Fruit fly (Drosophila melanogaster) whole organism, embryonic: ENCODE results near the gene h-cup.

Experiments
- CG10366 ChIP-seq: fragments of 200-800 bp; sonication (Bioruptor generic); IDR thresholded peaks from 2 replicates; pipeline ENCODE4 v1.3.6; 2022; ENCODE audit warnings: missing biosample characterization, missing genetic modification characterization
- CG10979 ChIP-seq: fragments of 200-800 bp; sonication (Bioruptor generic); optimal IDR thresholded peaks from 2 replicates; lab custom pipeline; 2018; ENCODE audit warnings: missing biosample characterization, mild to moderate bottlenecking, missing genetic modification characterization, moderate library complexity
- CG12942 ChIP-seq: fragments of 200-800 bp; sonication (Bioruptor generic); optimal IDR thresholded peaks from 3 replicates; lab custom pipeline; 2016; ENCODE audit warnings: missing biosample characterization, missing genetic modification characterization
- CG14050 ChIP-seq: fragments of 200-800 bp; sonication (Bioruptor generic); IDR thresholded peaks from 3 replicates; pipeline ENCODE4 v1.3.6; 2022; ENCODE audit warnings: missing biosample characterization, missing genetic modification characterization
- CG17802 ChIP-seq: fragments of 200-800 bp; sonication (Bioruptor generic); optimal IDR thresholded peaks from 2 replicates; lab custom pipeline; 2018; ENCODE audit warnings: missing biosample characterization, mild to moderate bottlenecking, missing genetic modification characterization, moderate library complexity
- CG1832 ChIP-seq: fragments of 200-800 bp; sonication (Bioruptor generic); optimal IDR thresholded peaks from 2 replicates; lab custom pipeline; 2017; ENCODE audit warnings: missing biosample characterization, mild to moderate bottlenecking, missing genetic modification characterization, inconsistent platforms
- CG18599 ChIP-seq: fragments of 200-800 bp; sonication (Bioruptor generic); optimal IDR thresholded peaks from 3 replicates; lab custom pipeline; 2017; ENCODE audit warnings: missing biosample characterization, missing genetic modification characterization, mild to moderate bottlenecking, moderate library complexity, missing genetic modification reagents
- CG31224 ChIP-seq: fragments of 200-800 bp; sonication (Bioruptor generic); IDR thresholded peaks from 2 replicates; pipeline ENCODE4 v1.3.6; 2022; ENCODE audit warnings: missing biosample characterization, missing genetic modification characterization
- CG31441 ChIP-seq: fragments of 200-800 bp; sonication (Bioruptor generic); IDR thresholded peaks from 2 replicates; pipeline ENCODE4 v1.3.6; 2022; ENCODE audit warnings: missing biosample characterization, missing genetic modification characterization
- CG3163 ChIP-seq: fragments of 200-800 bp; sonication (Bioruptor generic); optimal IDR thresholded peaks from 3 replicates; lab custom pipeline; 2016; ENCODE audit warnings: missing biosample characterization, missing genetic modification characterization
- CG32532 ChIP-seq: fragments of 200-800 bp; sonication (Bioruptor generic); IDR thresholded peaks from 2 replicates; pipeline ENCODE4 v1.3.6; 2022; ENCODE audit warnings: missing biosample characterization, missing genetic modification characterization
- CG33213 ChIP-seq: fragments of 200-800 bp; sonication (Bioruptor generic); optimal IDR thresholded peaks from 3 replicates; lab custom pipeline; 2016; ENCODE audit warnings: missing biosample characterization, missing genetic modification characterization
- CG3726 ChIP-seq: fragments of 200-800 bp; sonication (Bioruptor generic); IDR thresholded peaks from 3 replicates; pipeline ENCODE4, ENCODE4 v1.3.6; 2022; ENCODE audit warnings: missing biosample characterization, missing genetic modification characterization
- CG3838 ChIP-seq: fragments of 200-800 bp; sonication (Bioruptor generic); optimal IDR thresholded peaks from 3 replicates; lab custom pipeline; 2016; ENCODE audit warnings: missing biosample characterization, missing genetic modification characterization
- CG4820 ChIP-seq: fragments of 200-800 bp; sonication (Bioruptor generic); optimal IDR thresholded peaks from 3 replicates; lab custom pipeline; 2016; ENCODE audit warnings: missing biosample characterization, missing genetic modification characterization
- CG6175 ChIP-seq: fragments of 200-800 bp; sonication (Bioruptor generic); IDR thresholded peaks from 3 replicates; pipeline ENCODE4 v1.3.6; 2022; ENCODE audit warnings: missing biosample characterization, missing genetic modification characterization
- CG6654 ChIP-seq: fragments of 200-800 bp; sonication (Bioruptor generic); optimal IDR thresholded peaks from 2 replicates; lab custom pipeline; 2017; ENCODE audit warnings: missing biosample characterization, mild to moderate bottlenecking, missing genetic modification characterization
- CG6683 ChIP-seq: fragments of 200-800 bp; sonication (Bioruptor generic); optimal IDR thresholded peaks from 2 replicates; lab custom pipeline; 2017; ENCODE audit warnings: missing biosample characterization, mild to moderate bottlenecking, missing genetic modification characterization, missing genetic modification reagents
- CG6813 ChIP-seq: fragments of 200-800 bp; sonication (Bioruptor generic); optimal IDR thresholded peaks from 2 replicates; lab custom pipeline; 2017; ENCODE audit warnings: missing biosample characterization, missing genetic modification characterization, mild to moderate bottlenecking, moderate library complexity, missing genetic modification reagents
- CG7786 ChIP-seq: fragments of 200-800 bp; sonication (Bioruptor generic); optimal IDR thresholded peaks from 2 replicates; lab custom pipeline; 2016; ENCODE audit warnings: missing biosample characterization, missing genetic modification characterization
- CG8388 ChIP-seq: fragments of 200-800 bp; sonication (Bioruptor generic); optimal IDR thresholded peaks from 2 replicates; lab custom pipeline; 2019; ENCODE audit warnings: missing biosample characterization, mild to moderate bottlenecking, missing genetic modification characterization, moderate library complexity
- CG8765 ChIP-seq: fragments of 200-800 bp; sonication (Bioruptor generic); IDR thresholded peaks from 2 replicates; pipeline ENCODE4 v1.3.6; 2022; ENCODE audit warnings: missing biosample characterization, missing genetic modification characterization
- CG9215 ChIP-seq: fragments of 200-800 bp; sonication (Bioruptor generic); IDR thresholded peaks from 2 replicates; pipeline ENCODE4 v1.3.6; 2022; ENCODE audit warnings: missing biosample characterization, missing genetic modification characterization
- D ChIP-seq, 2 experiments: fragments of 200-800 bp in 1 of 2; fragments of >200 bp in 1 of 2; sonication (Bioruptor generic) in 1 of 2; optimal IDR thresholded peaks; 2 replicates in 1 of 2; 3 replicates in 1 of 2; lab custom pipeline; 2017; ENCODE audit warnings: mild to moderate bottlenecking in 1 of 2, missing biosample characterization in 1 of 2, missing genetic modification characterization in 1 of 2, missing genetic modification reagents in 1 of 2
- Dp ChIP-seq: fragments of 200-800 bp; sonication (Bioruptor generic); optimal IDR thresholded peaks from 2 replicates; lab custom pipeline; 2018; ENCODE audit warnings: missing biosample characterization, mild to moderate bottlenecking, missing genetic modification characterization, moderate library complexity
- Ets97D ChIP-seq: fragments of 200-800 bp; sonication (Bioruptor generic); optimal IDR thresholded peaks from 3 replicates; lab custom pipeline; 2016; ENCODE audit warnings: missing biosample characterization, missing genetic modification characterization
- Hmx ChIP-seq: fragments of 200-800 bp; sonication (Bioruptor generic); optimal IDR thresholded peaks from 2 replicates; lab custom pipeline; 2016; ENCODE audit warnings: missing biosample characterization, missing genetic modification characterization
- Jarid2 ChIP-seq: fragments of 200-800 bp; sonication (Bioruptor generic); optimal IDR thresholded peaks from 3 replicates; lab custom pipeline; 2017; ENCODE audit warnings: mild to moderate bottlenecking, missing biosample characterization, missing genetic modification reagents, missing genetic modification characterization
- Med ChIP-seq: fragments of 200-800 bp; sonication (Bioruptor generic); peaks from one replicate; lab custom pipeline; 2016; ENCODE audit warnings: missing biosample characterization, missing genetic modification characterization, mild to moderate bottlenecking, inconsistent platforms, moderate library complexity
- NFAT ChIP-seq: fragments of 200-800 bp; sonication (Bioruptor generic); IDR thresholded peaks from 2 replicates; pipeline ENCODE4 v1.3.6; 2022; ENCODE audit warnings: missing biosample characterization, missing genetic modification characterization
- PHDP ChIP-seq: fragments of 200-800 bp; sonication (Bioruptor generic); optimal IDR thresholded peaks from 3 replicates; lab custom pipeline; 2018; ENCODE audit warnings: missing biosample characterization, mild to moderate bottlenecking, missing genetic modification characterization, moderate library complexity
- Sry-β ChIP-seq: fragments of 200-800 bp; sonication (Bioruptor generic); optimal IDR thresholded peaks from 2 replicates; lab custom pipeline; 2018; ENCODE audit warnings: missing biosample characterization, mild to moderate bottlenecking, missing genetic modification characterization, moderate library complexity
- Xrp1 ChIP-seq: fragments of 200-800 bp; sonication (Bioruptor generic); IDR thresholded peaks from 2 replicates; pipeline ENCODE4 v1.3.6; 2022; ENCODE audit warnings: missing biosample characterization, missing genetic modification characterization
- al ChIP-seq: fragments of 200-800 bp; sonication (Bioruptor generic); IDR thresholded peaks from 2 replicates; pipeline ENCODE4 v1.3.6; 2022; ENCODE audit warnings: missing biosample characterization, missing genetic modification characterization
- ap ChIP-seq: fragments of 200-800 bp; sonication (Bioruptor generic); IDR thresholded peaks from 2 replicates; pipeline ENCODE4 v1.3.6; 2022; ENCODE audit warnings: missing biosample characterization, missing genetic modification characterization
- btn ChIP-seq: fragments of 200-800 bp; sonication (Bioruptor generic); optimal IDR thresholded peaks from 2 replicates; lab custom pipeline; 2016; ENCODE audit warnings: missing biosample characterization, missing genetic modification characterization
- ci ChIP-seq: fragments of 200-800 bp; sonication (Bioruptor generic); IDR thresholded peaks from 3 replicates; pipeline ENCODE4 v1.3.6; 2022; ENCODE audit warnings: missing biosample characterization, missing genetic modification characterization
- disco-r ChIP-seq: fragments of 200-800 bp; sonication (Bioruptor generic); optimal IDR thresholded peaks from 2 replicates; lab custom pipeline; 2016; ENCODE audit warnings: missing biosample characterization, missing genetic modification characterization
- fu2 ChIP-seq: fragments of 200-800 bp; sonication (Bioruptor generic); optimal IDR thresholded peaks from 2 replicates; lab custom pipeline; 2016; ENCODE audit warnings: missing biosample characterization, missing genetic modification characterization
- gcm2 ChIP-seq: fragments of 200-800 bp; sonication (Bioruptor generic); optimal IDR thresholded peaks from 2 replicates; lab custom pipeline; 2016; ENCODE audit warnings: missing biosample characterization, missing genetic modification characterization
- ind ChIP-seq: fragments of 200-800 bp; sonication (Bioruptor generic); optimal IDR thresholded peaks from 3 replicates; lab custom pipeline; 2016; ENCODE audit warnings: missing biosample characterization, missing genetic modification characterization
- mam ChIP-seq: fragments of 200-800 bp; sonication (Bioruptor generic); optimal IDR thresholded peaks from 3 replicates; lab custom pipeline; 2016; ENCODE audit warnings: missing biosample characterization, missing genetic modification characterization
- pb ChIP-seq: fragments of 200-800 bp; sonication (Bioruptor generic); optimal IDR thresholded peaks from 3 replicates; lab custom pipeline; 2016; ENCODE audit warnings: missing biosample characterization, missing genetic modification characterization
- pzg ChIP-seq: fragments of 200-800 bp; sonication (Bioruptor generic); optimal IDR thresholded peaks from 3 replicates; lab custom pipeline; 2018; ENCODE audit warnings: missing biosample characterization, mild to moderate bottlenecking, missing genetic modification characterization, moderate library complexity
- ro ChIP-seq: fragments of 200-800 bp; sonication (Bioruptor generic); IDR thresholded peaks from 2 replicates; pipeline ENCODE4 v1.3.6; 2022; ENCODE audit warnings: missing biosample characterization, missing genetic modification characterization
- sna ChIP-seq: fragments of 200-800 bp; sonication (Bioruptor generic); IDR thresholded peaks from 2 replicates; pipeline ENCODE4 v1.3.6; 2022; ENCODE audit warnings: missing biosample characterization, missing genetic modification characterization; ENCODE audit not compliant: partially characterized antibody
- tgo ChIP-seq: fragments of 200-800 bp; sonication (Bioruptor generic); IDR thresholded peaks from 3 replicates; pipeline ENCODE4 v1.3.6; 2022; ENCODE audit warnings: missing biosample characterization, missing genetic modification characterization
- twi ChIP-seq: fragments of 200-800 bp; optimal IDR thresholded peaks from 2 replicates; lab custom pipeline; 2019; ENCODE audit warnings: missing biosample characterization, mild to moderate bottlenecking, missing genetic modification characterization, moderate library complexity
- zfh1 ChIP-seq: fragments of 200-800 bp; sonication (Bioruptor generic); IDR thresholded peaks from 3 replicates; pipeline ENCODE4 v1.3.6; 2022; ENCODE audit warnings: missing biosample characterization, missing genetic modification characterization

h-cup gene

dm6 chr3R:15342926-15343685 is 39.6 kb downstream of the h-cup start, which contains the start of gene Nagk (continued):
- TF ChIP-seq ap, result no peak
- TF ChIP-seq Xrp1 (GFP tag; lab: Robert Waterston, UW), result 0 out of 2 replicates have a peak, but pooled peaks have one; percentile 25
- TF ChIP-seq btn (GFP tag; lab: Kevin White, UChicago), result peak; percentile 9
- TF ChIP-seq mam (GFP tag; lab: Kevin White, UChicago), result peak; percentile 40
- TF ChIP-seq CG18599, result peak; percentile 65
- peak; percentile 41 for TF ChIP-seq CG8388 (GFP tag; lab: Kevin White, UChicago)
- TF ChIP-seq CG33213 (GFP tag; lab: Kevin White, UChicago), result peak; percentile 29
- TF ChIP-seq CG10366, result peak; percentile 29; the same call in 1 of the 2 replicates
- TF ChIP-seq CG3163, result no peak
- peak; percentile 24 for TF ChIP-seq fu2
- no peak for TF ChIP-seq pb (GFP tag; lab: Kevin White, UChicago)
- TF ChIP-seq ro, result no peak
- TF ChIP-seq CG17802 (tag; lab: Kevin White, UChicago), result peak; percentile 7
- TF ChIP-seq Ets97D, result peak; percentile 35
- TF ChIP-seq ind (GFP tag; lab: Kevin White, UChicago), result peak; percentile 59
- no peak for TF ChIP-seq twi (tag; lab: Kevin White, UChicago)
- TF ChIP-seq CG6813, result no peak
- no peak for TF ChIP-seq CG8765
- peak; percentile 58 for TF ChIP-seq NFAT (GFP tag; lab: Robert Waterston, UW)
- TF ChIP-seq Med (GFP tag; lab: Kevin White, UChicago), result peak; percentile 89
- no peak for TF ChIP-seq CG6683 (GFP tag; lab: Kevin White, UChicago)
- TF ChIP-seq Dp (GFP tag; lab: Kevin White, UChicago), result peak; percentile 84
- TF ChIP-seq CG14050, result no peak
- no peak for TF ChIP-seq CG3838 (GFP tag; lab: Kevin White, UChicago)
- peak; percentile 48 for TF ChIP-seq PHDP (tag; lab: Kevin White, UChicago)
- peak; percentile 54 for TF ChIP-seq CG32532 (GFP tag; lab: Robert Waterston, UW)
- peak; percentile 59 for TF ChIP-seq CG10979
- peak; percentile 11 for TF ChIP-seq CG6654 (GFP tag; lab: Kevin White, UChicago)
- TF ChIP-seq al, result 0 out of 2 replicates have a peak, but pooled peaks have one; percentile 9
- TF ChIP-seq D (optimal IDR thresholded peaks at IDR 0.05; lab: Kevin White, UChicago), result no peak
- peak; percentile 62 for TF ChIP-seq D (GFP tag; optimal IDR thresholded peaks at IDR 0.05; lab: Kevin White, UChicago)
- peak; percentile 70 for TF ChIP-seq CG31441 (GFP tag; lab: Robert Waterston, UW)
- TF ChIP-seq Jarid2 (GFP tag; lab: Kevin White, UChicago), result peak; percentile 59
- peak; percentile 4 for TF ChIP-seq CG7786 (GFP tag; lab: Kevin White, UChicago)
- peak; percentile 11 for TF ChIP-seq disco-r
- no peak for TF ChIP-seq CG6175
- TF ChIP-seq CG1832 (GFP tag; lab: Kevin White, UChicago), result no peak
- peak; percentile 12 for TF ChIP-seq CG12942 (GFP tag; lab: Kevin White, UChicago)
- no peak; the same call in 1 of the 2 replicates for TF ChIP-seq CG31224
- TF ChIP-seq CG4820, result peak; percentile 53
- TF ChIP-seq ci, result peak; percentile 71
- no peak for TF ChIP-seq sna
- TF ChIP-seq gcm2 (GFP tag; lab: Kevin White, UChicago), result peak; percentile 57
- TF ChIP-seq CG3726 (GFP tag; lab: Robert Waterston, UW), result no peak
- no peak for TF ChIP-seq tgo (GFP tag; lab: Robert Waterston, UW)
- TF ChIP-seq zfh1, result peak; percentile 30; the same call in 2 of the 3 replicates
- TF ChIP-seq Hmx (GFP tag; lab: Kevin White, UChicago), result no peak
- peak; percentile 21; the same call in 1 of the 2 replicates for TF ChIP-seq CG9215 (GFP tag; lab: Robert Waterston, UW)
- TF ChIP-seq pzg (GFP tag; lab: Kevin White, UChicago), result peak; percentile 34
- no peak for TF ChIP-seq Sry-β (GFP tag; lab: Kevin White, UChicago)
